Fruit fly (Drosophila melanogaster) whole organism, embryonic: ENCODE measurements around the gene Hasp.

Experiments
- CG10543 ChIP-seq: fragments of 200-800 bp; sonication (Bioruptor generic); optimal IDR thresholded peaks from 3 replicates; lab custom pipeline; 2017; ENCODE audit warnings: missing biosample characterization, mild to moderate bottlenecking, missing genetic modification characterization, moderate library complexity
- CG12391 ChIP-seq: fragments of 200-800 bp; sonication (Bioruptor generic); optimal IDR thresholded peaks from 3 replicates; lab custom pipeline; 2018; ENCODE audit warnings: missing biosample characterization, mild to moderate bottlenecking, missing genetic modification characterization, moderate library complexity
- CG13424 ChIP-seq: fragments of 200-800 bp; sonication (Bioruptor generic); optimal IDR thresholded peaks from 2 replicates; lab custom pipeline; 2019; ENCODE audit warnings: missing biosample characterization, mild to moderate bottlenecking, missing genetic modification characterization, moderate library complexity
- CG13624 ChIP-seq: fragments of 200-800 bp; sonication (Bioruptor generic); optimal IDR thresholded peaks from 2 replicates; lab custom pipeline; 2016; ENCODE audit warnings: missing biosample characterization, missing genetic modification characterization
- CG13775 ChIP-seq: fragments of 200-800 bp; sonication (Bioruptor generic); optimal IDR thresholded peaks from 3 replicates; lab custom pipeline; 2017; ENCODE audit warnings: missing biosample characterization, mild to moderate bottlenecking, missing genetic modification characterization
- CG14710 ChIP-seq: fragments of 200-800 bp; sonication (Bioruptor generic); optimal IDR thresholded peaks from 3 replicates; lab custom pipeline; 2019; ENCODE audit warnings: missing biosample characterization, mild to moderate bottlenecking, missing genetic modification characterization, moderate library complexity
- CG15073 ChIP-seq: fragments of 200-800 bp; sonication (Bioruptor generic); optimal IDR thresholded peaks from 2 replicates; lab custom pipeline; 2016; ENCODE audit warnings: missing biosample characterization, missing genetic modification characterization
- CG1529 ChIP-seq: fragments of 200-800 bp; sonication (Bioruptor generic); optimal IDR thresholded peaks from 3 replicates; lab custom pipeline; 2018; ENCODE audit warnings: missing biosample characterization, missing genetic modification characterization
- CG17385 ChIP-seq: fragments of 200-800 bp; sonication (Bioruptor generic); optimal IDR thresholded peaks from 3 replicates; lab custom pipeline; 2018; ENCODE audit warnings: missing biosample characterization, mild to moderate bottlenecking, missing genetic modification characterization
- CG17612 ChIP-seq: fragments of 200-800 bp; sonication (Bioruptor generic); IDR thresholded peaks from 2 replicates; pipeline ENCODE4 v1.3.6; 2022; ENCODE audit warnings: missing biosample characterization, missing genetic modification characterization
- CG18011 ChIP-seq: fragments of 200-800 bp; sonication (Bioruptor generic); optimal IDR thresholded peaks from 2 replicates; lab custom pipeline; 2017; ENCODE audit warnings: missing biosample characterization, missing genetic modification characterization, mild to moderate bottlenecking, moderate library complexity, missing genotype
- CG1832 ChIP-seq: fragments of 200-800 bp; sonication (Bioruptor generic); optimal IDR thresholded peaks from 2 replicates; lab custom pipeline; 2017; ENCODE audit warnings: missing biosample characterization, mild to moderate bottlenecking, missing genetic modification characterization, inconsistent platforms
- CG2199 ChIP-seq: fragments of 200-800 bp; sonication (Bioruptor generic); IDR thresholded peaks from 3 replicates; pipeline ENCODE4 v1.3.6; 2022; ENCODE audit warnings: missing biosample characterization, missing genetic modification characterization
- CG2889 ChIP-seq: fragments of 200-800 bp; sonication (Bioruptor generic); IDR thresholded peaks from 3 replicates; pipeline ENCODE4 v1.3.6; 2022; ENCODE audit warnings: missing biosample characterization, missing genetic modification characterization
- CG3065 ChIP-seq: fragments of 200-800 bp; sonication (Bioruptor generic); optimal IDR thresholded peaks from 2 replicates; lab custom pipeline; 2016; ENCODE audit warnings: missing biosample characterization, missing genetic modification characterization
- CG32532 ChIP-seq: fragments of 200-800 bp; sonication (Bioruptor generic); IDR thresholded peaks from 2 replicates; pipeline ENCODE4 v1.3.6; 2022; ENCODE audit warnings: missing biosample characterization, missing genetic modification characterization
- CG4360 ChIP-seq: fragments of 200-800 bp; sonication (Bioruptor generic); IDR thresholded peaks from 2 replicates; pipeline ENCODE4 v1.3.6; 2022; ENCODE audit warnings: missing biosample characterization, missing genetic modification characterization
- CG4820 ChIP-seq: fragments of 200-800 bp; sonication (Bioruptor generic); optimal IDR thresholded peaks from 3 replicates; lab custom pipeline; 2016; ENCODE audit warnings: missing biosample characterization, missing genetic modification characterization
- CG6254 ChIP-seq: fragments of 200-800 bp; sonication (Bioruptor generic); optimal IDR thresholded peaks from 3 replicates; lab custom pipeline; 2017; ENCODE audit warnings: mild to moderate bottlenecking, missing biosample characterization, missing genetic modification reagents, missing genetic modification characterization
- CG6654 ChIP-seq: fragments of 200-800 bp; sonication (Bioruptor generic); optimal IDR thresholded peaks from 2 replicates; lab custom pipeline; 2017; ENCODE audit warnings: missing biosample characterization, mild to moderate bottlenecking, missing genetic modification characterization
- CG8281 ChIP-seq: fragments of 200-800 bp; sonication (Bioruptor generic); optimal IDR thresholded peaks from 2 replicates; lab custom pipeline; 2018; ENCODE audit warnings: missing biosample characterization, mild to moderate bottlenecking, missing genetic modification characterization, moderate library complexity
- CG8765 ChIP-seq: fragments of 200-800 bp; sonication (Bioruptor generic); IDR thresholded peaks from 2 replicates; pipeline ENCODE4 v1.3.6; 2022; ENCODE audit warnings: missing biosample characterization, missing genetic modification characterization
- CG8944 ChIP-seq: fragments of 200-800 bp; sonication (Bioruptor generic); optimal IDR thresholded peaks from 3 replicates; lab custom pipeline; 2016; ENCODE audit warnings: missing biosample characterization, missing genetic modification characterization
- CG9727 ChIP-seq: fragments of 200-800 bp; sonication (Bioruptor generic); optimal IDR thresholded peaks from 3 replicates; lab custom pipeline; 2017; ENCODE audit warnings: missing biosample characterization, mild to moderate bottlenecking, missing genetic modification characterization
- CG9817 ChIP-seq: fragments of 200-800 bp; sonication (Bioruptor generic); optimal IDR thresholded peaks from 2 replicates; lab custom pipeline; 2018; ENCODE audit warnings: missing biosample characterization, mild to moderate bottlenecking, missing genetic modification characterization, moderate library complexity
- CG9876 ChIP-seq: fragments of 200-800 bp; sonication (Bioruptor generic); optimal IDR thresholded peaks from 2 replicates; lab custom pipeline; 2016; ENCODE audit warnings: missing biosample characterization, missing genetic modification characterization
- CTCF ChIP-seq: fragments of 200-800 bp; sonication (Bioruptor generic); optimal IDR thresholded peaks from 2 replicates; lab custom pipeline; 2017; ENCODE audit warnings: missing biosample characterization, mild to moderate bottlenecking, missing genetic modification characterization, moderate library complexity
- CkIIα-i1 ChIP-seq: fragments of 200-800 bp; sonication (Bioruptor generic); IDR thresholded peaks from 2 replicates; pipeline ENCODE4 v1.3.6; 2022; ENCODE audit warnings: missing biosample characterization, missing genetic modification characterization
- Gsc ChIP-seq: fragments of 200-800 bp; sonication (Bioruptor generic); IDR thresholded peaks from 2 replicates; pipeline ENCODE4 v1.3.6; 2022; ENCODE audit warnings: missing biosample characterization, missing genetic modification characterization
- HHEX ChIP-seq: fragments of 200-800 bp; sonication (Bioruptor generic); optimal IDR thresholded peaks from 3 replicates; lab custom pipeline; 2017; ENCODE audit warnings: missing biosample characterization, mild to moderate bottlenecking, missing genetic modification characterization, missing genetic modification reagents
- Hand ChIP-seq: fragments of 200-800 bp; sonication (Bioruptor generic); optimal IDR thresholded peaks from 2 replicates; lab custom pipeline; 2017; ENCODE audit warnings: mild to moderate bottlenecking, missing biosample characterization, missing genetic modification reagents, missing genetic modification characterization
- HmgZ ChIP-seq: fragments of 200-800 bp; sonication (Bioruptor generic); optimal IDR thresholded peaks from 2 replicates; lab custom pipeline; 2018; ENCODE audit warnings: missing biosample characterization, mild to moderate bottlenecking, missing genetic modification characterization
- MBD-R2 ChIP-seq: fragments of 200-800 bp; sonication (Bioruptor generic); IDR thresholded peaks from 2 replicates; pipeline ENCODE4 v1.3.6; 2022; ENCODE audit warnings: missing biosample characterization, missing genetic modification characterization
- MESR4 ChIP-seq: fragments of 200-800 bp; sonication (Bioruptor generic); optimal IDR thresholded peaks from 2 replicates; lab custom pipeline; 2018; ENCODE audit warnings: missing biosample characterization, mild to moderate bottlenecking, missing genetic modification characterization, moderate library complexity
- Opbp ChIP-seq: fragments of 200-800 bp; sonication (Bioruptor generic); IDR thresholded peaks from 3 replicates; pipeline ENCODE4 v1.3.6; 2022; ENCODE audit warnings: missing biosample characterization, missing genetic modification characterization; ENCODE audit not compliant: partially characterized antibody
- Ptx1 ChIP-seq: fragments of 200-800 bp; sonication (Bioruptor generic); IDR thresholded peaks from 2 replicates; pipeline ENCODE4 v1.3.6; 2022; ENCODE audit warnings: missing biosample characterization, missing genetic modification characterization
- Sox100B ChIP-seq: fragments of 200-800 bp; sonication (Bioruptor generic); optimal IDR thresholded peaks from 3 replicates; lab custom pipeline; 2018; ENCODE audit warnings: missing biosample characterization, mild to moderate bottlenecking, missing genetic modification characterization
- Ssrp ChIP-seq: fragments of 200-800 bp; sonication (Bioruptor generic); optimal IDR thresholded peaks from 2 replicates; lab custom pipeline; 2018; ENCODE audit warnings: missing biosample characterization, mild to moderate bottlenecking, missing genetic modification characterization, moderate library complexity
- ab ChIP-seq: fragments of 200-800 bp; sonication (Bioruptor generic); optimal IDR thresholded peaks from 2 replicates; lab custom pipeline; 2016; ENCODE audit warnings: missing biosample characterization, missing genetic modification characterization
- ap ChIP-seq: fragments of 200-800 bp; sonication (Bioruptor generic); IDR thresholded peaks from 2 replicates; pipeline ENCODE4 v1.3.6; 2022; ENCODE audit warnings: missing biosample characterization, missing genetic modification characterization
- cad ChIP-seq: fragments of >200 bp; optimal IDR thresholded peaks from 2 replicates; lab custom pipeline; 2017; ENCODE audit warnings: missing biosample characterization, missing genetic modification characterization
- dmrt99B ChIP-seq: fragments of 200-800 bp; sonication (Bioruptor generic); optimal IDR thresholded peaks from 2 replicates; lab custom pipeline; 2018; ENCODE audit warnings: missing biosample characterization, mild to moderate bottlenecking, missing genetic modification characterization, moderate library complexity
- fd3F ChIP-seq: fragments of 200-800 bp; sonication (Bioruptor generic); optimal IDR thresholded peaks from 2 replicates; lab custom pipeline; 2018; ENCODE audit warnings: missing biosample characterization, mild to moderate bottlenecking, missing genetic modification characterization, moderate library complexity
- kni ChIP-seq: fragments of 200-800 bp; sonication (Bioruptor generic); optimal IDR thresholded peaks from 3 replicates; lab custom pipeline; 2017; ENCODE audit warnings: mild to moderate bottlenecking, missing biosample characterization, missing genetic modification reagents, missing genetic modification characterization
- knrl ChIP-seq: fragments of 200-800 bp; sonication (Bioruptor generic); IDR thresholded peaks from 3 replicates; pipeline ENCODE4 v1.3.6; 2022; ENCODE audit warnings: missing biosample characterization, missing genetic modification characterization; ENCODE audit not compliant: partially characterized antibody
- mirr ChIP-seq: fragments of 200-800 bp; sonication (Bioruptor generic); optimal IDR thresholded peaks from 3 replicates; lab custom pipeline; 2018; ENCODE audit warnings: missing biosample characterization, mild to moderate bottlenecking, missing genetic modification characterization
- run ChIP-seq: fragments of 200-800 bp; sonication (Bioruptor generic); optimal IDR thresholded peaks from 3 replicates; lab custom pipeline; 2018; ENCODE audit warnings: missing biosample characterization, mild to moderate bottlenecking, missing genetic modification characterization
- tio ChIP-seq: fragments of 200-800 bp; sonication (Bioruptor generic); optimal IDR thresholded peaks from 2 replicates; lab custom pipeline; 2017; ENCODE audit warnings: missing biosample characterization, missing genetic modification characterization, inconsistent platforms
- toy ChIP-seq: fragments of 200-800 bp; sonication (Bioruptor generic); IDR thresholded peaks from 2 replicates; pipeline ENCODE4 v1.3.6; 2022; ENCODE audit warnings: missing biosample characterization, missing genetic modification characterization
- zf30C ChIP-seq: fragments of 200-800 bp; sonication (Bioruptor generic); optimal IDR thresholded peaks from 3 replicates; lab custom pipeline; 2018; ENCODE audit warnings: missing biosample characterization, mild to moderate bottlenecking, missing genetic modification characterization

Gene Hasp

DNA sequence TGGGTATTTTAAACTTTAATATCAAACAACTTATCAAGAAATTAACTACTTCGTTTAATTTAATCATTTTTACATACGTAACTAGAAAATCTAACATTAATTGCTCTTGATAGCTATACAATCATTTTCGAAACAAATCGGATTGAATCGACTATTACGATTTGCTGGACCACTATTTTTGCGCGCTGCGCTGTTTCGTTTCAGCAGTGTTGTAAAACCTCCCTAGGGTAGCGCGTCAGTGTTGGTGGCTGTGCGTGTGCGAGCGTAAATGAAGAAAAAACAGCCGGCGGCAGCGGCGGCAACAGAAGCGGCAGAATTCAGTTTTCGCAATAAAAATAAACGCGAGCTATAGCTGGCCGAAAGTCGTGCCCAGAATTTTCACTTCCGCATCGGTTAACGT is 16.2 kb upstream of the Hasp start, which contains the start of gene CG33116 (continued):
- TF ChIP-seq CkIIα-i1 (GFP tag; lab: Robert Waterston, UW) (peak; percentile 25; the same call in 1 of the 2 replicates), CG10543 (GFP tag; lab: Kevin White, UChicago) (peak; percentile 49), dmrt99B (tag; lab: Kevin White, UChicago) (peak; percentile 86), Sox100B (GFP tag; lab: Kevin White, UChicago) (peak; percentile 72), mirr (GFP tag; lab: Kevin White, UChicago) (peak; percentile 34), CG13624 (GFP tag; lab: Kevin White, UChicago) (peak; percentile 85), CG8281 (peak; percentile 45), MESR4 (peak; percentile 57), Ssrp (peak; percentile 66), CG4820 (GFP tag; lab: Kevin White, UChicago) (peak; percentile 75), CG15073 (GFP tag; lab: Kevin White, UChicago) (no peak), CG13775 (peak; percentile 74), Hand (GFP tag; lab: Kevin White, UChicago) (peak; percentile 20), CG9727 (GFP tag; lab: Kevin White, UChicago) (peak; percentile 79), CG1529 (GFP tag; lab: Kevin White, UChicago) (peak; percentile 76), ap (0 out of 2 replicates have a peak, but pooled peaks have one; percentile 22), kni (GFP tag; lab: Kevin White, UChicago) (peak; percentile 12), CG8944 (GFP tag; lab: Kevin White, UChicago) (peak; percentile 87), Gsc (GFP tag; lab: Robert Waterston, UW) (no peak), Ptx1 (GFP tag; lab: Robert Waterston, UW) (peak; percentile 82), knrl (GFP tag; lab: Robert Waterston, UW) (0 out of 3 replicates have a peak, but pooled peaks have one; percentile 34), tio (GFP tag; lab: Kevin White, UChicago) (peak; percentile 70), ab (GFP tag; lab: Kevin White, UChicago) (peak; percentile 26), HmgZ (peak; percentile 89), CG14710 (tag; lab: Kevin White, UChicago) (peak; percentile 78), CG17385 (GFP tag; lab: Kevin White, UChicago) (peak; percentile 78), CG3065 (peak; percentile 18), CG2889 (GFP tag; lab: Robert Waterston, UW) (peak; percentile 64; the same call in 1 of the 3 replicates), fd3F (peak; percentile 10), toy (GFP tag; lab: Robert Waterston, UW) (peak; percentile 24; the same call in 1 of the 2 replicates), CG9876 (GFP tag; lab: Kevin White, UChicago) (peak; percentile 69), CG18011 (GFP tag; lab: Kevin White, UChicago) (peak; percentile 58), CG13424 (peak; percentile 76), Opbp (GFP tag; lab: Robert Waterston, UW) (peak; percentile 65; the same call in 2 of the 3 replicates), cad (GFP tag; lab: Kevin White, UChicago) (no peak), CG2199 (GFP tag; lab: Robert Waterston, UW) (peak; percentile 89; the same call in 2 of the 3 replicates), CG6254 (GFP tag; lab: Kevin White, UChicago) (peak; percentile 62), CG1832 (GFP tag; lab: Kevin White, UChicago) (no peak), CTCF (GFP tag; lab: Kevin White, UChicago) (peak; percentile 30), CG32532 (GFP tag; lab: Robert Waterston, UW) (peak; percentile 82), HHEX (peak; percentile 79), CG8765 (peak; percentile 42; the same call in 1 of the 2 replicates), zf30C (GFP tag; lab: Kevin White, UChicago) (no peak), CG4360 (GFP tag; lab: Robert Waterston, UW) (0 out of 2 replicates have a peak, but pooled peaks have one; percentile 38), CG12391 (tag; lab: Kevin White, UChicago) (peak; percentile 85), CG9817 (tag; lab: Kevin White, UChicago) (peak; percentile 65), MBD-R2 (peak; percentile 96), CG17612 (GFP tag; lab: Robert Waterston, UW) (no peak), CG6654 (peak; percentile 50), run (tag; lab: Kevin White, UChicago) (peak; percentile 41)
